Fruit fly (Drosophila melanogaster) whole organism, embryonic: ENCODE results near the gene Hn.

Experiments
- CG10431 ChIP-seq: fragments of 200-800 bp; sonication (Bioruptor generic); optimal IDR thresholded peaks from 3 replicates; lab custom pipeline; 2018; ENCODE audit warnings: missing biosample characterization, mild to moderate bottlenecking, missing genetic modification characterization
- CG14860 ChIP-seq: fragments of 200-800 bp; sonication (Bioruptor generic); IDR thresholded peaks from 3 replicates; pipeline ENCODE4 v1.3.6; 2022; ENCODE audit warnings: missing biosample characterization, missing genetic modification characterization; ENCODE audit not compliant: partially characterized antibody
- CG15011 ChIP-seq: fragments of 200-800 bp; sonication (Bioruptor generic); optimal IDR thresholded peaks from 3 replicates; lab custom pipeline; 2018; ENCODE audit warnings: missing biosample characterization, mild to moderate bottlenecking, missing genetic modification characterization
- CG15514 ChIP-seq: fragments of 200-800 bp; sonication (Bioruptor generic); optimal IDR thresholded peaks from 3 replicates; lab custom pipeline; 2017; ENCODE audit warnings: missing biosample characterization, missing genetic modification characterization, mild to moderate bottlenecking, moderate library complexity, missing genetic modification reagents
- CG3065 ChIP-seq: fragments of 200-800 bp; sonication (Bioruptor generic); optimal IDR thresholded peaks from 2 replicates; lab custom pipeline; 2016; ENCODE audit warnings: missing biosample characterization, missing genetic modification characterization
- CG31224 ChIP-seq: fragments of 200-800 bp; sonication (Bioruptor generic); IDR thresholded peaks from 2 replicates; pipeline ENCODE4 v1.3.6; 2022; ENCODE audit warnings: missing biosample characterization, missing genetic modification characterization
- CG3838 ChIP-seq: fragments of 200-800 bp; sonication (Bioruptor generic); optimal IDR thresholded peaks from 3 replicates; lab custom pipeline; 2016; ENCODE audit warnings: missing biosample characterization, missing genetic modification characterization
- CG42726 ChIP-seq: fragments of 200-800 bp; sonication (Bioruptor generic); IDR thresholded peaks from 2 replicates; pipeline ENCODE4 v1.3.6; 2022; ENCODE audit warnings: missing biosample characterization, missing genetic modification characterization; ENCODE audit not compliant: partially characterized antibody
- CG6791 ChIP-seq: fragments of 200-800 bp; sonication (Bioruptor generic); IDR thresholded peaks from 3 replicates; pipeline ENCODE4 v1.3.6; 2022; ENCODE audit warnings: missing biosample characterization, missing genetic modification characterization; ENCODE audit not compliant: partially characterized antibody
- CG7963 ChIP-seq: fragments of 200-800 bp; sonication (Bioruptor generic); IDR thresholded peaks from 3 replicates; pipeline ENCODE4 v1.3.6; 2022; ENCODE audit warnings: missing biosample characterization, missing genetic modification characterization; ENCODE audit not compliant: partially characterized antibody
- CG8944 ChIP-seq: fragments of 200-800 bp; sonication (Bioruptor generic); optimal IDR thresholded peaks from 3 replicates; lab custom pipeline; 2016; ENCODE audit warnings: missing biosample characterization, missing genetic modification characterization
- CG9727 ChIP-seq: fragments of 200-800 bp; sonication (Bioruptor generic); optimal IDR thresholded peaks from 3 replicates; lab custom pipeline; 2017; ENCODE audit warnings: missing biosample characterization, mild to moderate bottlenecking, missing genetic modification characterization
- CHES-1-like ChIP-seq: fragments of 200-800 bp; sonication (Bioruptor generic); optimal IDR thresholded peaks from 2 replicates; lab custom pipeline; 2016; ENCODE audit warnings: missing biosample characterization, missing genetic modification characterization
- D19B ChIP-seq: fragments of 200-800 bp; sonication (Bioruptor generic); optimal IDR thresholded peaks from 2 replicates; lab custom pipeline; 2017; ENCODE audit warnings: missing biosample characterization, mild to moderate bottlenecking, missing genetic modification characterization
- Dll ChIP-seq: fragments of 200-800 bp; sonication (Bioruptor generic); IDR thresholded peaks from 4 replicates; pipeline ENCODE4 v1.3.6; 2022; ENCODE audit warnings: missing biosample characterization, missing genetic modification characterization; ENCODE audit not compliant: partially characterized antibody
- Doc3 ChIP-seq: fragments of 200-800 bp; sonication (Bioruptor generic); IDR thresholded peaks from 3 replicates; pipeline ENCODE4 v1.3.6; 2022; ENCODE audit warnings: missing biosample characterization, missing genetic modification characterization; ENCODE audit not compliant: partially characterized antibody
- Dref ChIP-seq: fragments of 200-800 bp; sonication (Bioruptor generic); IDR thresholded peaks from 2 replicates; pipeline ENCODE4 v1.3.6; 2022; ENCODE audit warnings: missing biosample characterization, missing genetic modification characterization
- Ets97D ChIP-seq: fragments of 200-800 bp; sonication (Bioruptor generic); optimal IDR thresholded peaks from 3 replicates; lab custom pipeline; 2016; ENCODE audit warnings: missing biosample characterization, missing genetic modification characterization
- Hmr ChIP-seq: fragments of 200-800 bp; sonication (Bioruptor generic); optimal IDR thresholded peaks from 3 replicates; lab custom pipeline; 2017; ENCODE audit warnings: mild to moderate bottlenecking, missing biosample characterization, missing genetic modification reagents, missing genetic modification characterization
- Kr ChIP-seq: fragments of 200-800 bp; sonication (Bioruptor generic); optimal IDR thresholded peaks from 2 replicates; lab custom pipeline; 2017; ENCODE audit warnings: missing biosample characterization, mild to moderate bottlenecking, missing genetic modification characterization
- MBD-R2 ChIP-seq: fragments of 200-800 bp; sonication (Bioruptor generic); IDR thresholded peaks from 2 replicates; pipeline ENCODE4 v1.3.6; 2022; ENCODE audit warnings: missing biosample characterization, missing genetic modification characterization
- Myb ChIP-seq: fragments of 200-800 bp; sonication (Bioruptor generic); optimal IDR thresholded peaks from 2 replicates; lab custom pipeline; 2016; ENCODE audit warnings: missing biosample characterization, missing genetic modification characterization
- Rx ChIP-seq: fragments of 200-800 bp; sonication (Bioruptor generic); IDR thresholded peaks from 2 replicates; pipeline ENCODE4 v1.3.6; 2022; ENCODE audit warnings: missing biosample characterization, missing genetic modification characterization
- btn ChIP-seq: fragments of 200-800 bp; sonication (Bioruptor generic); optimal IDR thresholded peaks from 2 replicates; lab custom pipeline; 2016; ENCODE audit warnings: missing biosample characterization, missing genetic modification characterization
- cad ChIP-seq: fragments of >200 bp; optimal IDR thresholded peaks from 2 replicates; lab custom pipeline; 2017; ENCODE audit warnings: missing biosample characterization, missing genetic modification characterization
- caup ChIP-seq: fragments of 200-800 bp; sonication (Bioruptor generic); optimal IDR thresholded peaks from 3 replicates; lab custom pipeline; 2017; ENCODE audit warnings: missing biosample characterization, mild to moderate bottlenecking, missing genetic modification characterization, moderate library complexity; ENCODE audit not compliant: severe bottlenecking
- danr ChIP-seq: fragments of 200-800 bp; sonication (Bioruptor generic); IDR thresholded peaks from 2 replicates; pipeline ENCODE4 v1.3.6; 2022; ENCODE audit warnings: missing biosample characterization, missing genetic modification characterization
- esg ChIP-seq: fragments of 200-800 bp; sonication (Bioruptor generic); conservative IDR thresholded peaks from 2 replicates; pipeline ENCODE4 v1.3.6; 2022; ENCODE audit warnings: missing biosample characterization, missing genetic modification characterization
- ewg ChIP-seq: fragments of 200-800 bp; sonication (Bioruptor generic); optimal IDR thresholded peaks from 3 replicates; lab custom pipeline; 2017; ENCODE audit warnings: mild to moderate bottlenecking, missing biosample characterization, missing genetic modification reagents, missing genetic modification characterization
- exex ChIP-seq: fragments of 200-800 bp; sonication (Bioruptor generic); optimal IDR thresholded peaks from 4 replicates; lab custom pipeline; 2018; ENCODE audit warnings: missing biosample characterization, mild to moderate bottlenecking, missing genetic modification characterization, moderate library complexity
- ftz-f1 ChIP-seq: fragments of 200-800 bp; sonication (Bioruptor generic); optimal IDR thresholded peaks from 2 replicates; lab custom pipeline; 2016; ENCODE audit warnings: missing biosample characterization, missing genetic modification characterization
- gcm2 ChIP-seq: fragments of 200-800 bp; sonication (Bioruptor generic); optimal IDR thresholded peaks from 2 replicates; lab custom pipeline; 2016; ENCODE audit warnings: missing biosample characterization, missing genetic modification characterization
- hb ChIP-seq: fragments of 200-800 bp; sonication (Bioruptor generic); IDR thresholded peaks from 3 replicates; pipeline ENCODE4 v1.3.6; 2022; ENCODE audit warnings: missing biosample characterization, missing genetic modification characterization; ENCODE audit not compliant: partially characterized antibody
- inv ChIP-seq: fragments of 200-800 bp; sonication (Bioruptor generic); IDR thresholded peaks from 2 replicates; pipeline ENCODE4 v1.3.6; 2022; ENCODE audit warnings: missing biosample characterization, missing genetic modification characterization; ENCODE audit not compliant: partially characterized antibody
- knrl ChIP-seq: fragments of 200-800 bp; sonication (Bioruptor generic); IDR thresholded peaks from 3 replicates; pipeline ENCODE4 v1.3.6; 2022; ENCODE audit warnings: missing biosample characterization, missing genetic modification characterization; ENCODE audit not compliant: partially characterized antibody
- lola ChIP-seq, 3 experiments: fragments of >200 bp in 2 of 3; fragments of 200-800 bp in 1 of 3; sonication (Bioruptor generic) in 1 of 3; optimal IDR thresholded peaks; 2 replicates each; lab custom pipeline; 2017 to 2019; ENCODE audit warnings: missing biosample characterization in 3 of 3, missing genetic modification characterization in 3 of 3, mild to moderate bottlenecking in 1 of 3, moderate library complexity in 1 of 3
- nau ChIP-seq: fragments of 200-800 bp; sonication (Bioruptor generic); optimal IDR thresholded peaks from 3 replicates; lab custom pipeline; 2017; ENCODE audit warnings: missing biosample characterization, mild to moderate bottlenecking, missing genetic modification characterization, missing genetic modification reagents
- nmo ChIP-seq: fragments of 200-800 bp; sonication (Bioruptor generic); optimal IDR thresholded peaks from 2 replicates; lab custom pipeline; 2018; ENCODE audit warnings: missing biosample characterization, mild to moderate bottlenecking, missing genetic modification characterization, moderate library complexity
- odd ChIP-seq: fragments of 200-800 bp; sonication (Bioruptor generic); optimal IDR thresholded peaks from 2 replicates; lab custom pipeline; 2017; ENCODE audit warnings: missing biosample characterization, mild to moderate bottlenecking, missing genetic modification characterization
- p53 ChIP-seq: fragments of 200-800 bp; sonication (Bioruptor generic); optimal IDR thresholded peaks from 2 replicates; lab custom pipeline; 2016; ENCODE audit warnings: missing biosample characterization, missing genetic modification characterization
- pan ChIP-seq, 4 experiments: fragments of >200 bp in 3 of 4; fragments of 200-800 bp in 1 of 4; sonication (Bioruptor generic) in 1 of 4; optimal IDR thresholded peaks in 3 of 4; IDR thresholded peaks in 1 of 4; 2 replicates each; pipeline versions ENCODE4 v1.3.6 to Lab custom; 2017 to 2022; ENCODE audit warnings: missing biosample characterization in 2 of 4, missing genetic modification characterization in 2 of 4, mixed read lengths in 1 of 4
- phol ChIP-seq: fragments of 200-800 bp; sonication (Bioruptor generic); optimal IDR thresholded peaks from 3 replicates; lab custom pipeline; 2018; ENCODE audit warnings: missing biosample characterization, mild to moderate bottlenecking, missing genetic modification characterization, moderate library complexity
- run ChIP-seq: fragments of 200-800 bp; sonication (Bioruptor generic); optimal IDR thresholded peaks from 3 replicates; lab custom pipeline; 2018; ENCODE audit warnings: missing biosample characterization, mild to moderate bottlenecking, missing genetic modification characterization
- slbo ChIP-seq: fragments of 200-800 bp; sonication (Bioruptor generic); IDR thresholded peaks from 2 replicates; pipeline ENCODE4 v1.3.6; 2022; ENCODE audit warnings: missing biosample characterization, missing genetic modification characterization
- tio ChIP-seq: fragments of 200-800 bp; sonication (Bioruptor generic); optimal IDR thresholded peaks from 2 replicates; lab custom pipeline; 2017; ENCODE audit warnings: missing biosample characterization, missing genetic modification characterization, inconsistent platforms
- vnd ChIP-seq: fragments of 200-800 bp; sonication (Bioruptor generic); IDR thresholded peaks from 3 replicates; pipeline ENCODE4 v1.3.6; 2022; ENCODE audit warnings: missing biosample characterization, missing genetic modification characterization; ENCODE audit not compliant: partially characterized antibody
- z ChIP-seq: fragments of 200-800 bp; sonication (Bioruptor generic); IDR thresholded peaks from 3 replicates; pipeline ENCODE4 v1.3.6; 2022; ENCODE audit warnings: missing biosample characterization, missing genetic modification characterization
- zen2 ChIP-seq: fragments of 200-800 bp; sonication (Bioruptor generic); IDR thresholded peaks from 3 replicates; pipeline ENCODE4 v1.3.6; 2022; ENCODE audit warnings: missing biosample characterization, missing genetic modification characterization; ENCODE audit not compliant: partially characterized antibody
- zfh1 ChIP-seq: fragments of 200-800 bp; sonication (Bioruptor generic); IDR thresholded peaks from 3 replicates; pipeline ENCODE4 v1.3.6; 2022; ENCODE audit warnings: missing biosample characterization, missing genetic modification characterization

The Hn gene

dm6 chr3L:7726285-7726684 is 34.0 kb upstream of the Hn start, which contains the start of gene CG7457 (continued):
- TF ChIP-seq Hmr (GFP tag; lab: Kevin White, UChicago) (peak; percentile 5), p53 (no peak), MBD-R2 (peak; percentile 85), CHES-1-like (GFP tag; lab: Kevin White, UChicago) (no peak), CG15011 (GFP tag; lab: Kevin White, UChicago) (no peak), CG3065 (GFP tag; lab: Kevin White, UChicago) (no peak), exex (tag; lab: Kevin White, UChicago) (no peak), vnd (GFP tag; lab: Robert Waterston, UW) (peak; percentile 92), CG14860 (GFP tag; lab: Robert Waterston, UW) (peak; percentile 92), CG9727 (GFP tag; lab: Kevin White, UChicago) (no peak), knrl (GFP tag; lab: Robert Waterston, UW) (peak; percentile 94), CG6791 (GFP tag; lab: Robert Waterston, UW) (peak; percentile 97), nmo (GFP tag; lab: Kevin White, UChicago) (peak; percentile 32), CG15514 (peak; percentile 15), Kr (GFP tag; lab: Kevin White, UChicago) (no peak), zen2 (peak; percentile 94), Ets97D (GFP tag; lab: Kevin White, UChicago) (peak; percentile 47), Dll (peak; percentile 92), hb (GFP tag; lab: Robert Waterston, UW) (peak; percentile 90), caup (GFP tag; lab: Kevin White, UChicago) (no peak), CG3838 (GFP tag; lab: Kevin White, UChicago) (no peak), slbo (peak; percentile 18; the same call in 1 of the 2 replicates), zfh1 (GFP tag; lab: Robert Waterston, UW) (no peak), odd (GFP tag; lab: Kevin White, UChicago) (no peak), danr (GFP tag; lab: Robert Waterston, UW) (no peak), Doc3 (GFP tag; lab: Robert Waterston, UW) (peak; percentile 93), nau (no peak), CG8944 (GFP tag; lab: Kevin White, UChicago) (no peak), phol (tag; lab: Kevin White, UChicago) (peak; percentile 20), ewg (GFP tag; lab: Kevin White, UChicago) (no peak), pan (optimal IDR thresholded peaks at IDR 0.05; lab: Kevin White, UChicago) (no peak), pan (GFP tag; optimal IDR thresholded peaks at IDR 0.05 in 1 of 2, IDR thresholded peaks at IDR 0.05 in 1 of 2) (no peak), CG31224 (GFP tag; lab: Robert Waterston, UW) (no peak), Myb (peak; percentile 69), btn (no peak), Dref (peak; percentile 94), ftz-f1 (no peak), esg (no peak), lola (GFP tag; optimal IDR thresholded peaks at IDR 0.05; lab: Kevin White, UChicago) (no peak), gcm2 (GFP tag; lab: Kevin White, UChicago) (no peak), CG10431 (GFP tag; lab: Kevin White, UChicago) (no peak), CG7963 (GFP tag; lab: Robert Waterston, UW) (peak; percentile 90), inv (peak; percentile 88), cad (GFP tag; lab: Kevin White, UChicago) (no peak), Rx (GFP tag; lab: Robert Waterston, UW) (no peak), z (GFP tag; lab: Robert Waterston, UW) (no peak), tio (no peak), run (tag; lab: Kevin White, UChicago) (no peak), D19B (GFP tag; lab: Kevin White, UChicago) (no peak), CG42726 (GFP tag; lab: Robert Waterston, UW) (peak; percentile 82; the same call in 1 of the 2 replicates)
